Worm (Caenorhabditis elegans) whole organism, L2 larva: ENCODE results near the gene C16D9.3.

Experiments used
- F13H6.1 ChIP-seq: sonication (generic microtip); optimal IDR thresholded peaks from 2 replicates; lab custom pipeline; 2016; ENCODE audit warnings: missing genetic modification characterization, missing compliant biosample characterization
- ama-1 ChIP-seq: fragments of 150-350 bp; optimal IDR thresholded peaks from 2 replicates; lab custom pipeline; 2018; ENCODE audit warnings: inconsistent platforms
- egl-27 ChIP-seq: sonication (generic microtip); optimal IDR thresholded peaks from 3 replicates; lab custom pipeline; 2017; ENCODE audit warnings: missing biosample characterization, missing genetic modification reagents, missing genetic modification characterization
- elt-1 ChIP-seq: fragments of 150-350 bp; optimal IDR thresholded peaks from 2 replicates; lab custom pipeline; 2014; ENCODE audit warnings: missing biosample characterization, missing genetic modification characterization
- mbf-1 ChIP-seq: sonication (generic microtip); optimal IDR thresholded peaks from 2 replicates; lab custom pipeline; 2017; ENCODE audit warnings: missing biosample characterization, missing genetic modification characterization
- nhr-21 ChIP-seq: fragments of 150-350 bp; optimal IDR thresholded peaks from 2 replicates; lab custom pipeline; 2014; ENCODE audit warnings: missing biosample characterization, missing genetic modification characterization
- unc-55 ChIP-seq: fragments of 150-350 bp; sonication (generic microtip); optimal IDR thresholded peaks from 3 replicates; lab custom pipeline; 2014; ENCODE audit warnings: missing biosample characterization, missing genetic modification reagents, missing genetic modification characterization
- ztf-1 ChIP-seq: fragments of 200-800 bp; sonication (Bioruptor generic); conservative IDR thresholded peaks from 2 replicates; pipeline ENCODE4 v1.3.6; 2022; ENCODE audit warnings: missing genetic modification characterization, missing compliant biosample characterization

DNA sequence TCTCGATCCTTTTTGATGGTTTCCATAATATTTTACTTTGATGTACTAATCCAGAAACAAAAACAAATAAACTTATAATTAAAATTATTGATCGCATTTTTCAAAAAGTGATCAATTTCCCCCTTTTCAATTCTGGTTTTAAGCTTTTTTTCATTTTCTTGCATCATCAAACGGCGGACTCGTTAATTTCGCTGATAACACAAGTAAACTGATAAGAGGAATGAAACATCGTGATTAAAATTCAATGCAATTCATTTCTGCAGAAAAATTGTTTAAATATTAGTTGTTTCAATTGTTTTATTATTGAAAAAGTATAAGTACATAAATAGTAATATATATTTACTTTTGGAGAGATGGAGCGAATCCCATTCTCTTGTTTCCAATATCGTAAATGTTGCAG lies 27.4 kb upstream of the C16D9.3 start:
- no peak for TF ChIP-seq F13H6.1 (tag; lab: Kevin White, UChicago)
- no peak for TF ChIP-seq mbf-1 (tag; lab: Kevin White, UChicago)
- TF ChIP-seq egl-27 (tag; lab: Kevin White, UChicago): no peak
- no peak for TF ChIP-seq nhr-21 (tag; lab: Kevin White, UChicago)
- TF ChIP-seq ztf-1: no peak
- no peak for TF ChIP-seq ama-1 (lab: Kevin White, UChicago)
- TF ChIP-seq unc-55: no peak
- no peak for TF ChIP-seq elt-1 (tag; lab: Kevin White, UChicago)
